Worm (Caenorhabditis elegans): ENCODE results near the gene F55C5.10.

ce11 chrV:12307011-12307540 lies 23.8 kb downstream of the F55C5.10 start, which contains the start of gene srg-45:
- no peak for TF ChIP-seq zag-1 (tag; optimal IDR thresholded peaks at IDR 0.05)
- no peak for TF ChIP-seq ceh-20 (GFP tag; IDR thresholded peaks at IDR 0.05)
- TF ChIP-seq ceh-32 (tag; optimal IDR thresholded peaks at IDR 0.05; ENCODE audit: poor library complexity): no peak
- no peak for TF ChIP-seq ama-1 (optimal IDR thresholded peaks at IDR 0.05)
- TF ChIP-seq nhr-6 (tag; optimal IDR thresholded peaks at IDR 0.05): no peak
- TF ChIP-seq nhr-11 (tag; optimal IDR thresholded peaks at IDR 0.05): no peak
- TF ChIP-seq T20F7.1 (GFP tag; optimal IDR thresholded peaks at IDR 0.05): no peak
- no peak for TF ChIP-seq daf-16 (GFP tag; optimal IDR thresholded peaks at IDR 0.05)
- TF ChIP-seq daf-16 (tag; optimal IDR thresholded peaks at IDR 0.05): no peak
- TF ChIP-seq lir-3 (tag; optimal IDR thresholded peaks at IDR 0.05): no peak
